Fruit fly (Drosophila melanogaster) whole organism, embryonic: Measurements from ENCODE around the gene PGRP-LF.
A peak's percentile ranks its signal among the peaks of the same experiment; 100 is the strongest.

Experiments
- Antp ChIP-seq: fragments of 200-800 bp; sonication (Bioruptor generic); optimal IDR thresholded peaks from 3 replicates; lab custom pipeline; 2016; ENCODE audit warnings: missing biosample characterization, missing genetic modification characterization
- BEAF-32 ChIP-seq: fragments of 200-800 bp; sonication (Bioruptor generic); optimal IDR thresholded peaks from 3 replicates; lab custom pipeline; 2017; ENCODE audit warnings: missing biosample characterization, missing genetic modification characterization, mild to moderate bottlenecking, moderate library complexity, missing genetic modification reagents
- Blimp-1 ChIP-seq: fragments of 200-800 bp; sonication (Bioruptor generic); optimal IDR thresholded peaks from 3 replicates; lab custom pipeline; 2018; ENCODE audit warnings: missing biosample characterization, missing genetic modification characterization, mild to moderate bottlenecking, moderate library complexity, missing genetic modification reagents
- BtbVII ChIP-seq: fragments of 200-800 bp; sonication (Bioruptor generic); optimal IDR thresholded peaks from 3 replicates; lab custom pipeline; 2017; ENCODE audit warnings: missing biosample characterization, mild to moderate bottlenecking, missing genetic modification characterization
- CG10543 ChIP-seq: fragments of 200-800 bp; sonication (Bioruptor generic); optimal IDR thresholded peaks from 3 replicates; lab custom pipeline; 2017; ENCODE audit warnings: missing biosample characterization, mild to moderate bottlenecking, missing genetic modification characterization, moderate library complexity
- CG10654 ChIP-seq: fragments of 200-800 bp; sonication (Bioruptor generic); optimal IDR thresholded peaks from 2 replicates; lab custom pipeline; 2016; ENCODE audit warnings: missing biosample characterization, missing genetic modification characterization
- CG13894 ChIP-seq: fragments of 200-800 bp; sonication (Bioruptor generic); optimal IDR thresholded peaks from 3 replicates; lab custom pipeline; 2018; ENCODE audit warnings: missing biosample characterization, mild to moderate bottlenecking, missing genetic modification characterization, moderate library complexity
- CG15514 ChIP-seq: fragments of 200-800 bp; sonication (Bioruptor generic); optimal IDR thresholded peaks from 3 replicates; lab custom pipeline; 2017; ENCODE audit warnings: missing biosample characterization, missing genetic modification characterization, mild to moderate bottlenecking, moderate library complexity, missing genetic modification reagents
- CG16863 ChIP-seq: fragments of 200-800 bp; sonication (Bioruptor generic); optimal IDR thresholded peaks from 3 replicates; lab custom pipeline; 2016; ENCODE audit warnings: missing biosample characterization, missing genetic modification characterization
- CG17186 ChIP-seq: fragments of 200-800 bp; sonication (Bioruptor generic); optimal IDR thresholded peaks from 3 replicates; lab custom pipeline; 2017; ENCODE audit warnings: missing biosample characterization, missing genetic modification reagents, missing genetic modification characterization
- CG2889 ChIP-seq: fragments of 200-800 bp; sonication (Bioruptor generic); IDR thresholded peaks from 3 replicates; pipeline ENCODE4 v1.3.6; 2022; ENCODE audit warnings: missing biosample characterization, missing genetic modification characterization
- CG30431 ChIP-seq: fragments of 200-800 bp; sonication (Bioruptor generic); optimal IDR thresholded peaks from 2 replicates; lab custom pipeline; 2017; ENCODE audit warnings: missing biosample characterization, missing genetic modification characterization
- CG31441 ChIP-seq: fragments of 200-800 bp; sonication (Bioruptor generic); IDR thresholded peaks from 2 replicates; pipeline ENCODE4 v1.3.6; 2022; ENCODE audit warnings: missing biosample characterization, missing genetic modification characterization
- CG33557 ChIP-seq: fragments of 200-800 bp; sonication (Bioruptor generic); optimal IDR thresholded peaks from 2 replicates; lab custom pipeline; 2019; ENCODE audit warnings: missing biosample characterization, mild to moderate bottlenecking, missing genetic modification characterization, moderate library complexity
- CG6791 ChIP-seq: fragments of 200-800 bp; sonication (Bioruptor generic); IDR thresholded peaks from 3 replicates; pipeline ENCODE4 v1.3.6; 2022; ENCODE audit warnings: missing biosample characterization, missing genetic modification characterization; ENCODE audit not compliant: partially characterized antibody
- CG7745 ChIP-seq: fragments of 200-800 bp; sonication (Bioruptor generic); optimal IDR thresholded peaks from 2 replicates; lab custom pipeline; 2018; ENCODE audit warnings: missing biosample characterization, mild to moderate bottlenecking, missing genetic modification characterization, moderate library complexity
- CG8388 ChIP-seq: fragments of 200-800 bp; sonication (Bioruptor generic); optimal IDR thresholded peaks from 2 replicates; lab custom pipeline; 2019; ENCODE audit warnings: missing biosample characterization, mild to moderate bottlenecking, missing genetic modification characterization, moderate library complexity
- CG8478 ChIP-seq: fragments of >200 bp; optimal IDR thresholded peaks from 2 replicates; lab custom pipeline; 2018
- CoRest ChIP-seq: fragments of 200-800 bp; sonication (Bioruptor generic); optimal IDR thresholded peaks from 3 replicates; lab custom pipeline; 2018; ENCODE audit warnings: missing biosample characterization, mild to moderate bottlenecking, missing genetic modification characterization, moderate library complexity
- D ChIP-seq, 2 experiments: fragments of 200-800 bp in 1 of 2; fragments of >200 bp in 1 of 2; sonication (Bioruptor generic) in 1 of 2; optimal IDR thresholded peaks; 2 replicates in 1 of 2; 3 replicates in 1 of 2; lab custom pipeline; 2017; ENCODE audit warnings: mild to moderate bottlenecking in 1 of 2, missing biosample characterization in 1 of 2, missing genetic modification characterization in 1 of 2, missing genetic modification reagents in 1 of 2
- Dbx ChIP-seq: fragments of 200-800 bp; sonication (Bioruptor generic); IDR thresholded peaks from 3 replicates; pipeline ENCODE4 v1.3.6; 2022; ENCODE audit warnings: missing biosample characterization, missing genetic modification characterization
- Gsc ChIP-seq: fragments of 200-800 bp; sonication (Bioruptor generic); IDR thresholded peaks from 2 replicates; pipeline ENCODE4 v1.3.6; 2022; ENCODE audit warnings: missing biosample characterization, missing genetic modification characterization
- Hmr ChIP-seq: fragments of 200-800 bp; sonication (Bioruptor generic); optimal IDR thresholded peaks from 3 replicates; lab custom pipeline; 2017; ENCODE audit warnings: mild to moderate bottlenecking, missing biosample characterization, missing genetic modification reagents, missing genetic modification characterization
- MESR4 ChIP-seq: fragments of 200-800 bp; sonication (Bioruptor generic); optimal IDR thresholded peaks from 2 replicates; lab custom pipeline; 2018; ENCODE audit warnings: missing biosample characterization, mild to moderate bottlenecking, missing genetic modification characterization, moderate library complexity
- Mrtf ChIP-seq: fragments of 200-800 bp; sonication (Bioruptor generic); IDR thresholded peaks from 3 replicates; pipeline ENCODE4 v1.3.6; 2022; ENCODE audit warnings: missing biosample characterization, missing genetic modification characterization
- Xrp1 ChIP-seq: fragments of 200-800 bp; sonication (Bioruptor generic); IDR thresholded peaks from 2 replicates; pipeline ENCODE4 v1.3.6; 2022; ENCODE audit warnings: missing biosample characterization, missing genetic modification characterization
- abd-A ChIP-seq: fragments of 200-800 bp; sonication (Bioruptor generic); optimal IDR thresholded peaks from 3 replicates; lab custom pipeline; 2019; ENCODE audit warnings: missing biosample characterization, mild to moderate bottlenecking, missing genetic modification characterization, moderate library complexity
- ato ChIP-seq: fragments of 200-800 bp; sonication (Bioruptor generic); IDR thresholded peaks from 2 replicates; pipeline ENCODE4 v1.3.6; 2022; ENCODE audit warnings: missing biosample characterization, missing genetic modification characterization; ENCODE audit not compliant: partially characterized antibody
- bab2 ChIP-seq: fragments of 200-800 bp; sonication (Bioruptor generic); optimal IDR thresholded peaks from 2 replicates; lab custom pipeline; 2016; ENCODE audit warnings: missing biosample characterization, missing genetic modification characterization
- btn ChIP-seq: fragments of 200-800 bp; sonication (Bioruptor generic); optimal IDR thresholded peaks from 2 replicates; lab custom pipeline; 2016; ENCODE audit warnings: missing biosample characterization, missing genetic modification characterization
- cad ChIP-seq: fragments of >200 bp; optimal IDR thresholded peaks from 2 replicates; lab custom pipeline; 2017; ENCODE audit warnings: missing biosample characterization, missing genetic modification characterization
- cg ChIP-seq: fragments of 200-800 bp; sonication (Bioruptor generic); optimal IDR thresholded peaks from 3 replicates; lab custom pipeline; 2019; ENCODE audit warnings: missing biosample characterization, mild to moderate bottlenecking, missing genetic modification characterization, moderate library complexity
- chm ChIP-seq: fragments of 200-800 bp; sonication (Bioruptor generic); IDR thresholded peaks from 2 replicates; pipeline ENCODE4 v1.3.6; 2022; ENCODE audit warnings: missing biosample characterization, missing genetic modification characterization
- fd3F ChIP-seq: fragments of 200-800 bp; sonication (Bioruptor generic); optimal IDR thresholded peaks from 2 replicates; lab custom pipeline; 2018; ENCODE audit warnings: missing biosample characterization, mild to moderate bottlenecking, missing genetic modification characterization, moderate library complexity
- gce ChIP-seq: fragments of 200-800 bp; sonication (Bioruptor generic); IDR thresholded peaks from 3 replicates; pipeline ENCODE4 v1.3.6; 2022; ENCODE audit warnings: missing biosample characterization, missing genetic modification characterization
- gro ChIP-seq: fragments of 200-800 bp; sonication (Bioruptor generic); optimal IDR thresholded peaks from 2 replicates; lab custom pipeline; 2016; ENCODE audit warnings: missing biosample characterization, missing genetic modification characterization
- ind ChIP-seq: fragments of 200-800 bp; sonication (Bioruptor generic); optimal IDR thresholded peaks from 3 replicates; lab custom pipeline; 2016; ENCODE audit warnings: missing biosample characterization, missing genetic modification characterization
- inv ChIP-seq: fragments of 200-800 bp; sonication (Bioruptor generic); IDR thresholded peaks from 2 replicates; pipeline ENCODE4 v1.3.6; 2022; ENCODE audit warnings: missing biosample characterization, missing genetic modification characterization; ENCODE audit not compliant: partially characterized antibody
- kah ChIP-seq: fragments of 200-800 bp; sonication (Bioruptor generic); optimal IDR thresholded peaks from 2 replicates; lab custom pipeline; 2018; ENCODE audit warnings: missing biosample characterization, mild to moderate bottlenecking, missing genetic modification characterization
- ken ChIP-seq: fragments of 200-800 bp; sonication (Bioruptor generic); IDR thresholded peaks from 3 replicates; pipeline ENCODE4 v1.3.6; 2022; ENCODE audit warnings: missing biosample characterization, missing genetic modification characterization
- maf-S ChIP-seq: fragments of 200-800 bp; sonication (Bioruptor generic); optimal IDR thresholded peaks from 2 replicates; lab custom pipeline; 2016; ENCODE audit warnings: missing biosample characterization, missing genetic modification characterization
- nau ChIP-seq: fragments of 200-800 bp; sonication (Bioruptor generic); optimal IDR thresholded peaks from 3 replicates; lab custom pipeline; 2017; ENCODE audit warnings: missing biosample characterization, mild to moderate bottlenecking, missing genetic modification characterization, missing genetic modification reagents
- odd ChIP-seq: fragments of 200-800 bp; sonication (Bioruptor generic); optimal IDR thresholded peaks from 2 replicates; lab custom pipeline; 2017; ENCODE audit warnings: missing biosample characterization, mild to moderate bottlenecking, missing genetic modification characterization
- ranshi ChIP-seq: fragments of 200-800 bp; sonication (Bioruptor generic); IDR thresholded peaks from 2 replicates; pipeline ENCODE4 v1.3.6; 2022; ENCODE audit warnings: missing biosample characterization, missing genetic modification characterization
- salm ChIP-seq: fragments of 200-800 bp; sonication (Bioruptor generic); optimal IDR thresholded peaks from 2 replicates; lab custom pipeline; 2018; ENCODE audit warnings: missing biosample characterization, mild to moderate bottlenecking, missing genetic modification characterization
- sisA ChIP-seq: fragments of 200-800 bp; sonication (Bioruptor generic); IDR thresholded peaks from 2 replicates; pipeline ENCODE4 v1.3.6; 2022; ENCODE audit warnings: missing biosample characterization, missing genetic modification characterization
- slbo ChIP-seq: fragments of 200-800 bp; sonication (Bioruptor generic); IDR thresholded peaks from 2 replicates; pipeline ENCODE4 v1.3.6; 2022; ENCODE audit warnings: missing biosample characterization, missing genetic modification characterization
- slou ChIP-seq: fragments of 200-800 bp; sonication (Bioruptor generic); optimal IDR thresholded peaks from 3 replicates; lab custom pipeline; 2016; ENCODE audit warnings: missing biosample characterization, missing genetic modification characterization
- trem ChIP-seq: fragments of 200-800 bp; optimal IDR thresholded peaks from 3 replicates; lab custom pipeline; 2019; ENCODE audit warnings: missing biosample characterization, mild to moderate bottlenecking, missing genetic modification characterization, moderate library complexity
- twi ChIP-seq: fragments of 200-800 bp; optimal IDR thresholded peaks from 2 replicates; lab custom pipeline; 2019; ENCODE audit warnings: missing biosample characterization, mild to moderate bottlenecking, missing genetic modification characterization, moderate library complexity

PGRP-LF gene

dm6 chr3L:9360217-9360692 lies 10.8 kb downstream of the PGRP-LF start, which contains the start of gene Pdxk (continued):
- peak; percentile 92 for TF ChIP-seq CG15514
- TF ChIP-seq CG10654 (GFP tag; lab: Kevin White, UChicago), result no peak
- peak; percentile 5; the same call in 1 of the 2 replicates for TF ChIP-seq slbo (GFP tag; lab: Robert Waterston, UW)
- peak; percentile 68 for TF ChIP-seq CG17186 (GFP tag; lab: Kevin White, UChicago)
- TF ChIP-seq CG7745 (tag; lab: Kevin White, UChicago), result no peak
- no peak for TF ChIP-seq cad (GFP tag; lab: Kevin White, UChicago)
- 0 out of 2 replicates have a peak, but pooled peaks have one; percentile 21 for TF ChIP-seq CG31441
- no peak for TF ChIP-seq trem (tag; lab: Kevin White, UChicago)
- TF ChIP-seq Xrp1 (GFP tag; lab: Robert Waterston, UW), result 0 out of 2 replicates have a peak, but pooled peaks have one; percentile 26
- TF ChIP-seq Antp (GFP tag; lab: Kevin White, UChicago), result no peak
- peak; percentile 26 for TF ChIP-seq CG13894 (tag; lab: Kevin White, UChicago)
- peak; percentile 24 for TF ChIP-seq BtbVII
- TF ChIP-seq gce (GFP tag; lab: Robert Waterston, UW), result peak; percentile 46; the same call in 1 of the 3 replicates
- TF ChIP-seq inv, result no peak
- no peak for TF ChIP-seq Gsc (GFP tag; lab: Robert Waterston, UW)
- no peak for TF ChIP-seq D (optimal IDR thresholded peaks at IDR 0.05; lab: Kevin White, UChicago)
- TF ChIP-seq D (GFP tag; optimal IDR thresholded peaks at IDR 0.05; lab: Kevin White, UChicago), result no peak
- no peak for TF ChIP-seq Mrtf (GFP tag; lab: Robert Waterston, UW)
- no peak for TF ChIP-seq btn (GFP tag; lab: Kevin White, UChicago)
- TF ChIP-seq abd-A (tag; lab: Kevin White, UChicago), result no peak
- no peak for TF ChIP-seq ken (GFP tag; lab: Robert Waterston, UW)
- no peak for TF ChIP-seq slou (GFP tag; lab: Kevin White, UChicago)
- no peak for TF ChIP-seq salm (tag; lab: Kevin White, UChicago)
- no peak for TF ChIP-seq CG8478 (lab: Kevin White, UChicago)
- TF ChIP-seq CG10543 (GFP tag; lab: Kevin White, UChicago), result peak; percentile 94
- no peak for TF ChIP-seq CG2889
- TF ChIP-seq sisA, result no peak
- TF ChIP-seq CG16863 (GFP tag; lab: Kevin White, UChicago), result no peak
- no peak for TF ChIP-seq CG6791 (GFP tag; lab: Robert Waterston, UW)
- no peak for TF ChIP-seq CG30431 (GFP tag; lab: Kevin White, UChicago)
- TF ChIP-seq nau (GFP tag; lab: Kevin White, UChicago), result peak; percentile 46
- peak; percentile 0 for TF ChIP-seq gro (GFP tag; lab: Kevin White, UChicago)
- peak; percentile 63 for TF ChIP-seq kah (GFP tag; lab: Kevin White, UChicago)
- TF ChIP-seq ind (GFP tag; lab: Kevin White, UChicago), result no peak
- no peak for TF ChIP-seq bab2 (GFP tag; lab: Kevin White, UChicago)
- peak; percentile 74 for TF ChIP-seq cg (GFP tag; lab: Kevin White, UChicago)
- peak; percentile 40 for TF ChIP-seq twi (tag; lab: Kevin White, UChicago)
- TF ChIP-seq CG33557, result no peak
- peak; percentile 38 for TF ChIP-seq BEAF-32 (GFP tag; lab: Kevin White, UChicago)
- peak; percentile 43 for TF ChIP-seq Hmr (GFP tag; lab: Kevin White, UChicago)
- TF ChIP-seq MESR4, result peak; percentile 53
- no peak for TF ChIP-seq maf-S (GFP tag; lab: Kevin White, UChicago)
- TF ChIP-seq ranshi, result no peak
- 0 out of 2 replicates have a peak, but pooled peaks have one; percentile 11 for TF ChIP-seq chm (GFP tag; lab: Robert Waterston, UW)
- TF ChIP-seq Dbx (GFP tag; lab: Robert Waterston, UW), result no peak
- no peak for TF ChIP-seq CG8388 (GFP tag; lab: Kevin White, UChicago)
- TF ChIP-seq odd (GFP tag; lab: Kevin White, UChicago), result peak; percentile 53
- TF ChIP-seq ato, result no peak
- no peak for TF ChIP-seq Blimp-1 (GFP tag; lab: Kevin White, UChicago)
- TF ChIP-seq fd3F (GFP tag; lab: Kevin White, UChicago), result no peak
- TF ChIP-seq CoRest, result peak; percentile 12
